Worm (Caenorhabditis elegans): ENCODE results near the gene lim-8.

Gene lim-8

DNA sequence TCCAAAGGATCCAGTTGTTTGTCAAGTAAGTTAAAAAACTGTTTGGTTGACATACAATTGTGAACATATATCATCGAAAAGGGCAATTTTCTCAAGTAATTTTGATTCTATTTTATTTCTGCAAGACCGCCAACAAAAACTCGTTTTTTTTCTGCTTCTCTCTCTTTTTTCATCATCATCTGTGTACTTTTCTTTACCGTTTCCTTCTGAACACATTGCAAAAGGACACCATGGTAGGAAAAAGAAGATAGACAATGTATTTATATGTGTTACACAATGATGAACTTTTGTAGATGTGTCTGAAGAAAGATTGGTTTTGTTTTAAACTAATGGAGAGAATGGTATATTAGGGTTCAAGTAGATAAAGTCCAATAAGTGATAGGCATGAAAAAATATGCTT is 3.7 kb upstream of the lim-8 start:
- no peak for TF ChIP-seq elt-3 (tag; optimal IDR thresholded peaks at IDR 0.05)
- no peak for TF ChIP-seq ztf-11 (tag; optimal IDR thresholded peaks at IDR 0.05)
- TF ChIP-seq M03D4.4 (tag; optimal IDR thresholded peaks at IDR 0.05), result no peak
- TF ChIP-seq mab-5 (tag; optimal IDR thresholded peaks at IDR 0.05), result no peak
- TF ChIP-seq hlh-1 (tag; optimal IDR thresholded peaks at IDR 0.05), result no peak
- no peak for TF ChIP-seq nhr-237 (tag; optimal IDR thresholded peaks at IDR 0.05)
- TF ChIP-seq mep-1 (tag; optimal IDR thresholded peaks at IDR 0.05), result no peak
- no peak for TF ChIP-seq unc-120 (tag; optimal IDR thresholded peaks at IDR 0.05; ENCODE audit: poor library complexity, severe bottlenecking)
- TF ChIP-seq bed-3 (GFP tag; optimal IDR thresholded peaks at IDR 0.05), result no peak

DNA sequence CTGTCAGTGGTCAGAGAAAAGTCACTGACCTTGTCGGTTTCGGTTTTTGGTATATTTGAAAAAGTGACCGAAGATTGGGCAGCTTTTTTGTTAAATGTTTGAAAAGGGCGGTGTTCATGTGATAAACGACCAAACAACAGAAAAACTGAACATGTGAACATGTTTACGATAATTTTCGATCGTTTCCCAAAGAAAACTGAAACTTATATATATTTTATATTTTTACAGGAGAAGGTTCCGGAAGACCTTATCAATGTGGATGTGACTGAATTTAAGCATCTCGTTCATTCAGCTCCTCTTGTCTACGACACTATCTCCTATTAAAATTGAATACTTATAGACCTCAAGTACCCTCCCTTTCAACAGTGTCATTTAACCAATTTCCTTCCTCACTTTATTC is 2.9 kb upstream of the lim-8 start:
- TF ChIP-seq nhr-28 (tag; optimal IDR thresholded peaks at IDR 0.05) (no peak), nhr-237 (tag; optimal IDR thresholded peaks at IDR 0.05) (no peak), hlh-1 (tag; optimal IDR thresholded peaks at IDR 0.05) (no peak), M03D4.4 (tag; optimal IDR thresholded peaks at IDR 0.05) (no peak), ceh-83 (GFP tag; optimal IDR thresholded peaks at IDR 0.05) (no peak), unc-39 (tag; optimal IDR thresholded peaks at IDR 0.05) (no peak), drap-1 (GFP tag; optimal IDR thresholded peaks at IDR 0.05) (no peak), mls-2 (tag; optimal IDR thresholded peaks at IDR 0.05) (no peak), cnd-1 (tag; optimal IDR thresholded peaks at IDR 0.05) (no peak), tbx-8 (GFP tag; optimal IDR thresholded peaks at IDR 0.05) (no peak), mep-1 (tag; optimal IDR thresholded peaks at IDR 0.05) (no peak), ces-1 (GFP tag; optimal IDR thresholded peaks at IDR 0.05) (no peak)

DNA sequence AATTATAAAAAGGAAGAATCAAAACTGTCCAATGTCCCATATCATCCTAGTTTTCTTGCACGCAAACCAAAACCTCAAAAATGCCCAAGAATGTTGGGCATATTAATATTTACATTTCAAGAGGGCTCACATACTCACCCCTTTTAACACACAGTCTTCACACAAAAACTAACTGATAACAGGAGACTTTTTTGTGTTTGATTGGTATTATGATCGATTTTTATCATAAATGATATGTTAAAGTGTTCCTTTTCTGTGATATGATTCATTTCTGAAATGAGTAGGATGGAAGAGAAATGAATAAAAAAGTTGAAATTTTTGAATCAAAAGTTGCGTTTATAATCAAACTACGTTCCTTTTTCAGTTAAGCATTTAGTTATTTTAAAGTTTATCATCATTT is 519 bp downstream of the lim-8 start:
- TF ChIP-seq cnd-1 (tag; optimal IDR thresholded peaks at IDR 0.05) (no peak), lsy-2 (tag; optimal IDR thresholded peaks at IDR 0.05) (no peak), pha-4 (tag; optimal IDR thresholded peaks at IDR 0.05) (no peak), bed-3 (GFP tag; optimal IDR thresholded peaks at IDR 0.05) (no peak), unc-39 (tag; optimal IDR thresholded peaks at IDR 0.05) (no peak), unc-120 (tag; optimal IDR thresholded peaks at IDR 0.05; ENCODE audit: poor library complexity, severe bottlenecking) (no peak), ceh-83 (GFP tag; optimal IDR thresholded peaks at IDR 0.05) (no peak), ceh-39 (tag; optimal IDR thresholded peaks at IDR 0.05) (no peak), unc-62 (GFP tag; optimal IDR thresholded peaks at IDR 0.05) (no peak), M03D4.4 (tag; optimal IDR thresholded peaks at IDR 0.05) (no peak), snpc-4 (tag; optimal IDR thresholded peaks at IDR 0.05) (no peak), elt-1 (tag; optimal IDR thresholded peaks at IDR 0.05; ENCODE audit: borderline replicate concordance, insufficient read depth) (no peak), lin-32 (GFP tag; optimal IDR thresholded peaks at IDR 0.05) (no peak), ham-2 (GFP tag; optimal IDR thresholded peaks at IDR 0.05) (no peak), zip-8 (tag; optimal IDR thresholded peaks at IDR 0.05) (no peak), ceh-43 (GFP tag; optimal IDR thresholded peaks at IDR 0.05) (no peak)

DNA sequence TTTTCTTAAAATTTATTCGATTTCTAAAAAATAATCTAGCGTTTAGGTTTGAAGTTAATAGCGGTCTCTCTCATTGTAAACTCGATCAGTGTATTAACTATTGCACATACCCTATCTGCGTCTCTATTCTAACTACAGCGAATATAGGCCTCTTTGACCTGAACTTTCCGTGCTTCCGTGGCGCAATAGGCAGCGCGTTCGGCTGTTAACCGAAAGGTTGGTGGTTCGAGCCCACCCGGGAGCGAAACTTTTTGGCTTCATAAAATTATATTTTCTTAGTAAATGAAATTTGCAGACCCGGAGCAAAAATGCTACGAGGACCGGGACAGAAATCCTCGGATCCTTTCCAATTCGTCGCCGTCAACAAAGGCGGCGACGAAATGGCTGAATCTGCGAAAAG is 2.8 kb downstream of the lim-8 start:
- TF ChIP-seq sptf-1 (tag; optimal IDR thresholded peaks at IDR 0.05) (peak; percentile 76), lin-32 (GFP tag; optimal IDR thresholded peaks at IDR 0.05) (peak; percentile 21), nhr-28 (tag; optimal IDR thresholded peaks at IDR 0.05) (no peak), ceh-39 (tag; optimal IDR thresholded peaks at IDR 0.05) (no peak), zip-8 (tag; optimal IDR thresholded peaks at IDR 0.05) (no peak), sem-2 (GFP tag; optimal IDR thresholded peaks at IDR 0.05) (peak; percentile 53), ceh-83 (GFP tag; optimal IDR thresholded peaks at IDR 0.05) (peak; percentile 61), blmp-1 (tag; optimal IDR thresholded peaks at IDR 0.05) (no peak), ham-2 (GFP tag; optimal IDR thresholded peaks at IDR 0.05) (peak; percentile 40), mab-5 (tag; optimal IDR thresholded peaks at IDR 0.05) (no peak), tbx-8 (GFP tag; optimal IDR thresholded peaks at IDR 0.05) (peak; percentile 29), mls-2 (tag; optimal IDR thresholded peaks at IDR 0.05) (peak; percentile 52), drap-1 (GFP tag; optimal IDR thresholded peaks at IDR 0.05) (peak; percentile 55), bed-3 (GFP tag; optimal IDR thresholded peaks at IDR 0.05) (peak; percentile 53), cnd-1 (tag; optimal IDR thresholded peaks at IDR 0.05) (peak; percentile 45), hlh-1 (tag; optimal IDR thresholded peaks at IDR 0.05) (no peak), unc-120 (tag; optimal IDR thresholded peaks at IDR 0.05; ENCODE audit: poor library complexity, severe bottlenecking) (peak; percentile 27), ceh-43 (GFP tag; optimal IDR thresholded peaks at IDR 0.05) (peak; percentile 33), M03D4.4 (tag; optimal IDR thresholded peaks at IDR 0.05) (peak; percentile 69), nhr-2 (tag; optimal IDR thresholded peaks at IDR 0.05) (no peak)

DNA sequence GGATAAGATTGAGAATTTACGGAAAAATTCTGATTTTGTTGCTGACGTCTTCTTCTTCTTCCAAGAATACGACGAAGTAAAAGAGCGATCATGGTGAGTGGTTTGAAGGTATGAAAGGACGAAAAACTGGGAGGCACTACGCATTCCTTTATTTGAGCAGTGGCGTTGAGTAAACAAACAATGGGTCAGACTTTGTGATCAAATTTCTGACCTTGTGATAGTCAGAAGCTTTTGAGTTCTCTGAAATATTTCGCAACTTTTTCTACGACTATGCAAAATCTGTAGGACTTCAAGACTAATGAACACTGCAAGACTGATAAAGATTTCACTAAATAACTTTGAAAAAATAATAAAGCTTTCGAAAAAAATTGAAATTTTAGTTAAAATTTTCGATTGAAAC is 14.3 kb downstream of the lim-8 start, which contains the start of gene F28F5.4:
F28F5.4 (minus strand) TSS at position 104 of the 400 bp plus-strand sequence.
- TF ChIP-seq cnd-1 (tag; optimal IDR thresholded peaks at IDR 0.05) (no peak), ceh-43 (GFP tag; optimal IDR thresholded peaks at IDR 0.05) (no peak), zip-8 (tag; optimal IDR thresholded peaks at IDR 0.05) (no peak), ceh-83 (GFP tag; optimal IDR thresholded peaks at IDR 0.05) (no peak), ceh-39 (tag; optimal IDR thresholded peaks at IDR 0.05) (no peak), lin-13 (tag; optimal IDR thresholded peaks at IDR 0.05) (no peak), sptf-1 (tag; optimal IDR thresholded peaks at IDR 0.05) (no peak), nhr-2 (tag; optimal IDR thresholded peaks at IDR 0.05) (no peak)

Measured in whole organism, mixed stage, embryonic.